Fruit fly (Drosophila melanogaster) whole organism, embryonic: ENCODE data around the gene Gcn5.

Experiments
- CG11695 ChIP-seq: fragments of 200-800 bp; sonication (Bioruptor generic); IDR thresholded peaks from 3 replicates; pipeline ENCODE4 v1.3.6; 2022; ENCODE audit warnings: missing biosample characterization, missing genetic modification characterization
- CG12104 ChIP-seq: fragments of 200-800 bp; sonication (Bioruptor generic); optimal IDR thresholded peaks from 3 replicates; lab custom pipeline; 2016; ENCODE audit warnings: missing biosample characterization, missing genetic modification characterization
- CG12236 ChIP-seq: fragments of 200-800 bp; sonication (Bioruptor generic); optimal IDR thresholded peaks from 2 replicates; lab custom pipeline; 2016; ENCODE audit warnings: missing biosample characterization, missing genetic modification characterization
- CG12659 ChIP-seq: fragments of 200-800 bp; sonication (Bioruptor generic); optimal IDR thresholded peaks from 3 replicates; lab custom pipeline; 2017; ENCODE audit warnings: mild to moderate bottlenecking, missing biosample characterization, missing genetic modification reagents, missing genetic modification characterization
- CG16863 ChIP-seq: fragments of 200-800 bp; sonication (Bioruptor generic); optimal IDR thresholded peaks from 3 replicates; lab custom pipeline; 2016; ENCODE audit warnings: missing biosample characterization, missing genetic modification characterization
- CG17612 ChIP-seq: fragments of 200-800 bp; sonication (Bioruptor generic); IDR thresholded peaks from 2 replicates; pipeline ENCODE4 v1.3.6; 2022; ENCODE audit warnings: missing biosample characterization, missing genetic modification characterization
- CG17802 ChIP-seq: fragments of 200-800 bp; sonication (Bioruptor generic); optimal IDR thresholded peaks from 2 replicates; lab custom pipeline; 2018; ENCODE audit warnings: missing biosample characterization, mild to moderate bottlenecking, missing genetic modification characterization, moderate library complexity
- CG2116 ChIP-seq: fragments of 200-800 bp; sonication (Bioruptor generic); optimal IDR thresholded peaks from 3 replicates; lab custom pipeline; 2018; ENCODE audit warnings: missing biosample characterization, mild to moderate bottlenecking, missing genetic modification characterization
- CG31441 ChIP-seq: fragments of 200-800 bp; sonication (Bioruptor generic); IDR thresholded peaks from 2 replicates; pipeline ENCODE4 v1.3.6; 2022; ENCODE audit warnings: missing biosample characterization, missing genetic modification characterization
- CG32532 ChIP-seq: fragments of 200-800 bp; sonication (Bioruptor generic); IDR thresholded peaks from 2 replicates; pipeline ENCODE4 v1.3.6; 2022; ENCODE audit warnings: missing biosample characterization, missing genetic modification characterization
- CG4404 ChIP-seq: fragments of 200-800 bp; sonication (Bioruptor generic); IDR thresholded peaks from 2 replicates; pipeline ENCODE4 v1.3.6; 2022; ENCODE audit warnings: missing biosample characterization, missing genetic modification characterization
- CG5180 ChIP-seq: fragments of 200-800 bp; sonication (Bioruptor generic); optimal IDR thresholded peaks from 3 replicates; lab custom pipeline; 2017; ENCODE audit warnings: missing biosample characterization, missing genetic modification characterization, mild to moderate bottlenecking, moderate library complexity, missing genetic modification reagents
- CG6683 ChIP-seq: fragments of 200-800 bp; sonication (Bioruptor generic); optimal IDR thresholded peaks from 2 replicates; lab custom pipeline; 2017; ENCODE audit warnings: missing biosample characterization, mild to moderate bottlenecking, missing genetic modification characterization, missing genetic modification reagents
- CG6689 ChIP-seq: fragments of 200-800 bp; sonication (Bioruptor generic); IDR thresholded peaks from 2 replicates; pipeline ENCODE4 v1.3.6; 2022; ENCODE audit warnings: missing biosample characterization, missing genetic modification characterization
- CG6813 ChIP-seq: fragments of 200-800 bp; sonication (Bioruptor generic); optimal IDR thresholded peaks from 2 replicates; lab custom pipeline; 2017; ENCODE audit warnings: missing biosample characterization, missing genetic modification characterization, mild to moderate bottlenecking, moderate library complexity, missing genetic modification reagents
- CG7556 ChIP-seq: fragments of 200-800 bp; sonication (Bioruptor generic); optimal IDR thresholded peaks from 2 replicates; lab custom pipeline; 2017; ENCODE audit warnings: missing biosample characterization, mild to moderate bottlenecking, missing genetic modification characterization
- CG8281 ChIP-seq: fragments of 200-800 bp; sonication (Bioruptor generic); optimal IDR thresholded peaks from 2 replicates; lab custom pipeline; 2018; ENCODE audit warnings: missing biosample characterization, mild to moderate bottlenecking, missing genetic modification characterization, moderate library complexity
- CG8765 ChIP-seq: fragments of 200-800 bp; sonication (Bioruptor generic); IDR thresholded peaks from 2 replicates; pipeline ENCODE4 v1.3.6; 2022; ENCODE audit warnings: missing biosample characterization, missing genetic modification characterization
- CG9215 ChIP-seq: fragments of 200-800 bp; sonication (Bioruptor generic); IDR thresholded peaks from 2 replicates; pipeline ENCODE4 v1.3.6; 2022; ENCODE audit warnings: missing biosample characterization, missing genetic modification characterization
- Chrac-16 ChIP-seq: fragments of 200-800 bp; sonication (Bioruptor generic); optimal IDR thresholded peaks from 3 replicates; lab custom pipeline; 2016; ENCODE audit warnings: missing biosample characterization, missing genetic modification characterization
- D19B ChIP-seq: fragments of 200-800 bp; sonication (Bioruptor generic); optimal IDR thresholded peaks from 2 replicates; lab custom pipeline; 2017; ENCODE audit warnings: missing biosample characterization, mild to moderate bottlenecking, missing genetic modification characterization
- Dfd ChIP-seq, 2 experiments: fragments of >200 bp; optimal IDR thresholded peaks; 2 replicates each; lab custom pipeline; 2017; ENCODE audit warnings: missing biosample characterization in 2 of 2, missing genetic modification characterization in 2 of 2
- Dip2 ChIP-seq: fragments of 200-800 bp; sonication (Bioruptor generic); IDR thresholded peaks from 2 replicates; pipeline ENCODE4 v1.3.6; 2022; ENCODE audit warnings: missing biosample characterization, missing genetic modification characterization
- Dll ChIP-seq: fragments of 200-800 bp; sonication (Bioruptor generic); IDR thresholded peaks from 4 replicates; pipeline ENCODE4 v1.3.6; 2022; ENCODE audit warnings: missing biosample characterization, missing genetic modification characterization; ENCODE audit not compliant: partially characterized antibody
- Doc3 ChIP-seq: fragments of 200-800 bp; sonication (Bioruptor generic); IDR thresholded peaks from 3 replicates; pipeline ENCODE4 v1.3.6; 2022; ENCODE audit warnings: missing biosample characterization, missing genetic modification characterization; ENCODE audit not compliant: partially characterized antibody
- Dp ChIP-seq: fragments of 200-800 bp; sonication (Bioruptor generic); optimal IDR thresholded peaks from 2 replicates; lab custom pipeline; 2018; ENCODE audit warnings: missing biosample characterization, mild to moderate bottlenecking, missing genetic modification characterization, moderate library complexity
- GATAe ChIP-seq: fragments of 200-800 bp; sonication (Bioruptor generic); conservative IDR thresholded peaks from 2 replicates; pipeline ENCODE4 v1.3.6; 2022; ENCODE audit warnings: missing biosample characterization, missing genetic modification characterization
- MTF-1 ChIP-seq: fragments of 200-800 bp; sonication (Bioruptor generic); optimal IDR thresholded peaks from 2 replicates; lab custom pipeline; 2018; ENCODE audit warnings: missing biosample characterization, mild to moderate bottlenecking, missing genetic modification characterization, borderline replicate concordance
- Meics ChIP-seq: fragments of 200-800 bp; sonication (Bioruptor generic); optimal IDR thresholded peaks from 2 replicates; lab custom pipeline; 2017; ENCODE audit warnings: missing biosample characterization, mild to moderate bottlenecking, missing genetic modification characterization
- Nf-YA ChIP-seq: fragments of 200-800 bp; sonication (Bioruptor generic); IDR thresholded peaks from 2 replicates; pipeline ENCODE4 v1.3.6; 2022; ENCODE audit warnings: missing biosample characterization, missing genetic modification characterization
- Six4 ChIP-seq: fragments of 200-800 bp; sonication (Bioruptor generic); optimal IDR thresholded peaks from 2 replicates; lab custom pipeline; 2016; ENCODE audit warnings: missing biosample characterization, missing genetic modification characterization
- Tbp ChIP-seq: fragments of >200 bp; optimal IDR thresholded peaks from 2 replicates; lab custom pipeline; 2018; ENCODE audit warnings: missing biosample characterization, missing genetic modification characterization
- chm ChIP-seq: fragments of 200-800 bp; sonication (Bioruptor generic); IDR thresholded peaks from 2 replicates; pipeline ENCODE4 v1.3.6; 2022; ENCODE audit warnings: missing biosample characterization, missing genetic modification characterization
- da ChIP-seq: fragments of 200-800 bp; sonication (Bioruptor generic); optimal IDR thresholded peaks from 2 replicates; lab custom pipeline; 2016; ENCODE audit warnings: missing biosample characterization, missing genetic modification characterization
- dan ChIP-seq: fragments of 200-800 bp; sonication (Bioruptor generic); IDR thresholded peaks from 2 replicates; pipeline ENCODE4 v1.3.6; 2022; ENCODE audit warnings: missing biosample characterization, missing genetic modification characterization
- esg ChIP-seq: fragments of 200-800 bp; sonication (Bioruptor generic); conservative IDR thresholded peaks from 2 replicates; pipeline ENCODE4 v1.3.6; 2022; ENCODE audit warnings: missing biosample characterization, missing genetic modification characterization
- fd64A ChIP-seq: fragments of 200-800 bp; sonication (Bioruptor generic); optimal IDR thresholded peaks from 3 replicates; lab custom pipeline; 2018; ENCODE audit warnings: missing biosample characterization, mild to moderate bottlenecking, missing genetic modification characterization
- gfzf ChIP-seq: fragments of 200-800 bp; sonication (Bioruptor generic); optimal IDR thresholded peaks from 2 replicates; lab custom pipeline; 2016; ENCODE audit warnings: missing biosample characterization, mild to moderate bottlenecking, missing genetic modification characterization, moderate library complexity
- gt ChIP-seq: fragments of 200-800 bp; sonication (Bioruptor generic); IDR thresholded peaks from 2 replicates; pipeline ENCODE4 v1.3.6; 2022; ENCODE audit warnings: missing biosample characterization, missing genetic modification characterization
- jing ChIP-seq: fragments of 200-800 bp; sonication (Bioruptor generic); optimal IDR thresholded peaks from 2 replicates; lab custom pipeline; 2018; ENCODE audit warnings: missing biosample characterization, mild to moderate bottlenecking, missing genetic modification characterization
- kay ChIP-seq: fragments of 200-800 bp; sonication (Bioruptor generic); optimal IDR thresholded peaks from 2 replicates; lab custom pipeline; 2016; ENCODE audit warnings: missing biosample characterization, missing genetic modification characterization
- kni ChIP-seq: fragments of 200-800 bp; sonication (Bioruptor generic); optimal IDR thresholded peaks from 3 replicates; lab custom pipeline; 2017; ENCODE audit warnings: mild to moderate bottlenecking, missing biosample characterization, missing genetic modification reagents, missing genetic modification characterization
- lmd ChIP-seq: fragments of 200-800 bp; sonication (Bioruptor generic); IDR thresholded peaks from 2 replicates; pipeline ENCODE4 v1.3.6; 2022; ENCODE audit warnings: missing biosample characterization, missing genetic modification characterization
- mam ChIP-seq: fragments of 200-800 bp; sonication (Bioruptor generic); optimal IDR thresholded peaks from 3 replicates; lab custom pipeline; 2016; ENCODE audit warnings: missing biosample characterization, missing genetic modification characterization
- nom ChIP-seq: fragments of 200-800 bp; sonication (Bioruptor generic); optimal IDR thresholded peaks from 2 replicates; lab custom pipeline; 2017; ENCODE audit warnings: missing biosample characterization, missing genetic modification characterization, mild to moderate bottlenecking, moderate library complexity, missing genetic modification reagents
- odd ChIP-seq: fragments of 200-800 bp; sonication (Bioruptor generic); optimal IDR thresholded peaks from 2 replicates; lab custom pipeline; 2017; ENCODE audit warnings: missing biosample characterization, mild to moderate bottlenecking, missing genetic modification characterization
- sens-2 ChIP-seq: fragments of 200-800 bp; sonication (Bioruptor generic); IDR thresholded peaks from 2 replicates; pipeline ENCODE4 v1.3.6; 2022; ENCODE audit warnings: missing biosample characterization, missing genetic modification characterization
- slou ChIP-seq: fragments of 200-800 bp; sonication (Bioruptor generic); optimal IDR thresholded peaks from 3 replicates; lab custom pipeline; 2016; ENCODE audit warnings: missing biosample characterization, missing genetic modification characterization

The Gcn5 gene

dm6 chr3L:12530044-12530443 lies 6.2 kb upstream of the Gcn5 start, which contains the start of gene nst (continued):
- no peak for TF ChIP-seq Doc3 (GFP tag; lab: Robert Waterston, UW)
- TF ChIP-seq CG12236 (GFP tag; lab: Kevin White, UChicago), result no peak
- TF ChIP-seq gfzf (GFP tag; lab: Kevin White, UChicago), result peak; percentile 80
- TF ChIP-seq CG12659 (GFP tag; lab: Kevin White, UChicago), result peak; percentile 31
- TF ChIP-seq Dp (GFP tag; lab: Kevin White, UChicago), result peak; percentile 70

dm6 chr3L:12529431-12530007 lies 5.7 kb upstream of the Gcn5 start:
- TF ChIP-seq nom (peak; percentile 22), CG4404 (0 out of 2 replicates have a peak, but pooled peaks have one; percentile 11), sens-2 (0 out of 2 replicates have a peak, but pooled peaks have one; percentile 19), Meics (GFP tag; lab: Kevin White, UChicago) (peak; percentile 40), CG17802 (tag; lab: Kevin White, UChicago) (peak; percentile 15), CG17612 (GFP tag; lab: Robert Waterston, UW) (no peak), esg (GFP tag; lab: Robert Waterston, UW) (peak; percentile 46), fd64A (peak; percentile 0), CG6683 (GFP tag; lab: Kevin White, UChicago) (peak; percentile 12), Chrac-16 (GFP tag; lab: Kevin White, UChicago) (peak; percentile 13), chm (GFP tag; lab: Robert Waterston, UW) (peak; percentile 54; the same call in 1 of the 2 replicates), Dip2 (no peak), CG11695 (peak; percentile 47), CG16863 (GFP tag; lab: Kevin White, UChicago) (peak; percentile 6), Nf-YA (GFP tag; lab: Robert Waterston, UW) (no peak), dan (GFP tag; lab: Robert Waterston, UW) (no peak), CG32532 (peak; percentile 22; the same call in 1 of the 2 replicates), Dll (no peak), mam (GFP tag; lab: Kevin White, UChicago) (peak; percentile 26), kni (GFP tag; lab: Kevin White, UChicago) (no peak), GATAe (GFP tag; lab: Robert Waterston, UW) (no peak; the same call in 1 of the 2 replicates), CG5180 (GFP tag; lab: Kevin White, UChicago) (peak; percentile 25), CG12104 (GFP tag; lab: Kevin White, UChicago) (peak; percentile 17), D19B (GFP tag; lab: Kevin White, UChicago) (no peak), CG31441 (peak; percentile 67; the same call in 1 of the 2 replicates), Dfd (GFP tag; optimal IDR thresholded peaks at IDR 0.05; lab: Kevin White, UChicago) (no peak), kay (GFP tag; lab: Kevin White, UChicago) (peak; percentile 34), Six4 (GFP tag; lab: Kevin White, UChicago) (peak; percentile 22), CG2116 (no peak), odd (GFP tag; lab: Kevin White, UChicago) (no peak), slou (no peak), CG9215 (GFP tag; lab: Robert Waterston, UW) (no peak), CG8765 (GFP tag; lab: Robert Waterston, UW) (no peak; the same call in 1 of the 2 replicates), CG6813 (GFP tag; lab: Kevin White, UChicago) (peak; percentile 31), Tbp (GFP tag; lab: Kevin White, UChicago) (no peak), da (GFP tag; lab: Kevin White, UChicago) (no peak), gt (GFP tag; lab: Robert Waterston, UW) (no peak), CG6689 (GFP tag; lab: Robert Waterston, UW) (peak; percentile 46), MTF-1 (GFP tag; lab: Kevin White, UChicago) (no peak), jing (GFP tag; lab: Kevin White, UChicago) (no peak), CG8281 (tag; lab: Kevin White, UChicago) (no peak), CG7556 (GFP tag; lab: Kevin White, UChicago) (peak; percentile 8), lmd (GFP tag; lab: Robert Waterston, UW) (peak; percentile 55)
